Worm (Caenorhabditis elegans) whole organism, mixed stage, embryonic: ENCODE measurements around the gene idpc-4.
A peak's percentile ranks its signal among the peaks of the same experiment; 100 is the strongest.

ENCODE experiments used
- M03D4.4 ChIP-seq: sonication (generic microtip); optimal IDR thresholded peaks from 2 replicates; lab custom pipeline; 2017; ENCODE audit warnings: mild to moderate bottlenecking, missing genetic modification characterization, missing compliant biosample characterization
- bed-3 ChIP-seq: fragments of 200-800 bp; sonication (Bioruptor generic); optimal IDR thresholded peaks from 3 replicates; lab custom pipeline; 2018; ENCODE audit warnings: mild to moderate bottlenecking, missing genetic modification characterization, moderate library complexity, missing compliant biosample characterization
- blmp-1 ChIP-seq: fragments of 150-350 bp; optimal IDR thresholded peaks from 2 replicates; lab custom pipeline; 2014; ENCODE audit warnings: missing biosample characterization, missing genetic modification characterization
- ceh-39 ChIP-seq: fragments of 150-350 bp; optimal IDR thresholded peaks from 2 replicates; lab custom pipeline; 2014; ENCODE audit warnings: missing biosample characterization, missing genetic modification characterization
- ceh-43 ChIP-seq: fragments of 200-800 bp; sonication (Bioruptor generic); optimal IDR thresholded peaks from 2 replicates; lab custom pipeline; 2018; ENCODE audit warnings: mild to moderate bottlenecking, missing genetic modification characterization, moderate library complexity, missing compliant biosample characterization
- ceh-83 ChIP-seq: fragments of 200-800 bp; sonication (Bioruptor generic); optimal IDR thresholded peaks from 2 replicates; lab custom pipeline; 2018; ENCODE audit warnings: mild to moderate bottlenecking, missing genetic modification characterization, missing compliant biosample characterization
- ces-1 ChIP-seq: fragments of 150-350 bp; optimal IDR thresholded peaks from 2 replicates; lab custom pipeline; 2014; ENCODE audit warnings: missing biosample characterization, missing genetic modification reagents, missing genetic modification characterization
- cnd-1 ChIP-seq: fragments of 200-800 bp; sonication (Bioruptor generic); optimal IDR thresholded peaks from 2 replicates; lab custom pipeline; 2018; ENCODE audit warnings: mild to moderate bottlenecking, missing genetic modification characterization, missing compliant biosample characterization
- drap-1 ChIP-seq: fragments of 200-800 bp; sonication (Bioruptor generic); optimal IDR thresholded peaks from 3 replicates; lab custom pipeline; 2018; ENCODE audit warnings: mild to moderate bottlenecking, missing genetic modification characterization, missing compliant biosample characterization
- elt-1 ChIP-seq: sonication (generic microtip); optimal IDR thresholded peaks from 2 replicates; lab custom pipeline; 2017; ENCODE audit warnings: missing genetic modification characterization, mild to moderate bottlenecking, missing compliant biosample characterization, antibody characterized with exemption, moderate library complexity, borderline replicate concordance; ENCODE audit not compliant: insufficient read depth
- elt-3 ChIP-seq: fragments of 150-350 bp; optimal IDR thresholded peaks from 2 replicates; lab custom pipeline; 2014; ENCODE audit warnings: missing biosample characterization, missing genetic modification characterization
- flh-1 ChIP-seq: fragments of 200-800 bp; sonication (Bioruptor generic); optimal IDR thresholded peaks from 2 replicates; lab custom pipeline; 2018; ENCODE audit warnings: mild to moderate bottlenecking, missing genetic modification characterization, moderate library complexity, missing compliant biosample characterization
- ham-2 ChIP-seq: fragments of 200-800 bp; sonication (Bioruptor generic); optimal IDR thresholded peaks from 2 replicates; lab custom pipeline; 2018; ENCODE audit warnings: mild to moderate bottlenecking, missing genetic modification characterization, missing compliant biosample characterization
- hlh-1 ChIP-seq: fragments of 150-350 bp; optimal IDR thresholded peaks from 2 replicates; lab custom pipeline; 2014; ENCODE audit warnings: missing biosample characterization, missing genetic modification reagents, missing genetic modification characterization
- lin-13 ChIP-seq: fragments of 150-350 bp; optimal IDR thresholded peaks from 2 replicates; lab custom pipeline; 2014; ENCODE audit warnings: missing biosample characterization, missing genetic modification characterization
- lin-32 ChIP-seq: fragments of 200-800 bp; sonication (Bioruptor generic); optimal IDR thresholded peaks from 2 replicates; lab custom pipeline; 2018; ENCODE audit warnings: mild to moderate bottlenecking, missing genetic modification characterization, missing compliant biosample characterization
- lsy-2 ChIP-seq: fragments of 150-350 bp; optimal IDR thresholded peaks from 2 replicates; lab custom pipeline; 2014; ENCODE audit warnings: missing biosample characterization, missing genetic modification characterization
- mab-5 ChIP-seq: fragments of 150-350 bp; optimal IDR thresholded peaks from 2 replicates; lab custom pipeline; 2014; ENCODE audit warnings: missing biosample characterization, missing genetic modification characterization
- mep-1 ChIP-seq: fragments of 150-350 bp; optimal IDR thresholded peaks from 2 replicates; lab custom pipeline; 2017; ENCODE audit warnings: missing biosample characterization, missing genetic modification reagents, missing genetic modification characterization, inconsistent platforms
- mls-2 ChIP-seq: sonication (generic microtip); optimal IDR thresholded peaks from 2 replicates; lab custom pipeline; 2016; ENCODE audit warnings: mild to moderate bottlenecking, missing genetic modification characterization, moderate library complexity, missing compliant biosample characterization
- nhr-12 ChIP-seq: fragments of 150-350 bp; optimal IDR thresholded peaks from 2 replicates; lab custom pipeline; 2014; ENCODE audit warnings: missing biosample characterization, missing genetic modification characterization
- nhr-2 ChIP-seq: fragments of 150-350 bp; optimal IDR thresholded peaks from 2 replicates; lab custom pipeline; 2014; ENCODE audit warnings: missing biosample characterization, missing genetic modification characterization
- nhr-237 ChIP-seq: fragments of 150-350 bp; optimal IDR thresholded peaks from 2 replicates; lab custom pipeline; 2014; ENCODE audit warnings: missing biosample characterization, missing genetic modification characterization
- nhr-28 ChIP-seq: fragments of 150-350 bp; optimal IDR thresholded peaks from 2 replicates; lab custom pipeline; 2014; ENCODE audit warnings: missing biosample characterization, missing genetic modification characterization
- nhr-76 ChIP-seq: sonication (generic microtip); optimal IDR thresholded peaks from 2 replicates; lab custom pipeline; 2017; ENCODE audit warnings: missing biosample characterization, missing genetic modification characterization
- pha-4 ChIP-seq: fragments of 150-350 bp; optimal IDR thresholded peaks from 2 replicates; lab custom pipeline; 2018; ENCODE audit warnings: missing biosample characterization, missing genetic modification reagents, missing genetic modification characterization
- sem-2 ChIP-seq: fragments of 200-800 bp; sonication (Bioruptor generic); optimal IDR thresholded peaks from 2 replicates; lab custom pipeline; 2018; ENCODE audit warnings: mild to moderate bottlenecking, missing genetic modification characterization, missing compliant biosample characterization
- snpc-4 ChIP-seq: fragments of 150-350 bp; optimal IDR thresholded peaks from 2 replicates; lab custom pipeline; 2014; ENCODE audit warnings: missing biosample characterization, missing genetic modification characterization
- sptf-1 ChIP-seq: sonication (generic microtip); optimal IDR thresholded peaks from 2 replicates; lab custom pipeline; 2017; ENCODE audit warnings: mild to moderate bottlenecking, missing genetic modification characterization, moderate library complexity, missing compliant biosample characterization
- unc-120 ChIP-seq: sonication (generic microtip); optimal IDR thresholded peaks from 2 replicates; lab custom pipeline; 2017; ENCODE audit warnings: missing genetic modification characterization, missing compliant biosample characterization; ENCODE audit not compliant: poor library complexity, severe bottlenecking
- unc-39 ChIP-seq: fragments of 150-350 bp; optimal IDR thresholded peaks from 2 replicates; lab custom pipeline; 2014; ENCODE audit warnings: missing biosample characterization, missing genetic modification characterization
- unc-62 ChIP-seq: fragments of 150-350 bp; optimal IDR thresholded peaks from 2 replicates; lab custom pipeline; 2014; ENCODE audit warnings: missing biosample characterization, missing genetic modification reagents, missing genetic modification characterization
- zip-8 ChIP-seq: fragments of 150-350 bp; optimal IDR thresholded peaks from 2 replicates; lab custom pipeline; 2014; ENCODE audit warnings: missing biosample characterization, missing genetic modification characterization
- ztf-11 ChIP-seq: fragments of 150-350 bp; optimal IDR thresholded peaks from 2 replicates; lab custom pipeline; 2014; ENCODE audit warnings: missing biosample characterization, missing genetic modification characterization

Gene idpc-4

ce11 chrV:9625122-9625521 is at the start of gene idpc-4:
Gene idpc-4 (plus strand): TSS chrV:9625422.
- TF ChIP-seq pha-4 (tag; lab: Kevin White, UChicago): no peak
- TF ChIP-seq ceh-39: no peak
- no peak for TF ChIP-seq mep-1 (tag; lab: Kevin White, UChicago)
- TF ChIP-seq, all 35 proteins: peak for 0

ce11 chrV:9576991-9577390 is 48.2 kb upstream of the idpc-4 start, which contains the start of gene F25B3.2:
Gene F25B3.2 (plus strand): TSS chrV:9577291.
- no peak for TF ChIP-seq sptf-1 (tag; lab: Kevin White, UChicago)
- TF ChIP-seq bed-3 (GFP tag; lab: Kevin White, UChicago): no peak
- no peak for TF ChIP-seq hlh-1 (tag; lab: Kevin White, UChicago)
- no peak for TF ChIP-seq unc-62
- no peak for TF ChIP-seq ceh-43 (GFP tag; lab: Kevin White, UChicago)
- TF ChIP-seq snpc-4: no peak
- TF ChIP-seq unc-39 (tag; lab: Kevin White, UChicago): no peak
- TF ChIP-seq nhr-2: no peak
- no peak for TF ChIP-seq nhr-28 (tag; lab: Kevin White, UChicago)
- TF ChIP-seq elt-3 (tag; lab: Kevin White, UChicago): no peak
- TF ChIP-seq nhr-76 (tag; lab: Kevin White, UChicago): no peak

- TF ChIP-seq mls-2 (tag; lab: Kevin White, UChicago): peak; percentile 54
- TF ChIP-seq snpc-4: no peak
- peak; percentile 25 for TF ChIP-seq blmp-1 (tag; lab: Kevin White, UChicago)
- peak; percentile 39 for TF ChIP-seq lin-13 (tag; lab: Kevin White, UChicago)
- peak; percentile 6 for TF ChIP-seq nhr-237 (tag; lab: Kevin White, UChicago)
- peak; percentile 61 for TF ChIP-seq cnd-1 (tag; lab: Kevin White, UChicago)
- TF ChIP-seq M03D4.4 (tag; lab: Kevin White, UChicago): peak; percentile 69
- TF ChIP-seq nhr-76 (tag; lab: Kevin White, UChicago): peak; percentile 69
- peak; percentile 24 for TF ChIP-seq pha-4 (tag; lab: Kevin White, UChicago)
- TF ChIP-seq hlh-1 (tag; lab: Kevin White, UChicago): peak; percentile 65
- no peak for TF ChIP-seq flh-1 (GFP tag; lab: Kevin White, UChicago)
- peak; percentile 54 for TF ChIP-seq ham-2 (GFP tag; lab: Kevin White, UChicago)
- peak; percentile 72 for TF ChIP-seq ceh-43 (GFP tag; lab: Kevin White, UChicago)
- TF ChIP-seq zip-8 (tag; lab: Kevin White, UChicago): no peak
- TF ChIP-seq nhr-12: no peak
- peak; percentile 85 for TF ChIP-seq sptf-1 (tag; lab: Kevin White, UChicago)
- TF ChIP-seq bed-3 (GFP tag; lab: Kevin White, UChicago): peak; percentile 8
- TF ChIP-seq ces-1 (GFP tag; lab: Kevin White, UChicago): peak; percentile 39
- peak; percentile 58 for TF ChIP-seq ceh-83 (GFP tag; lab: Kevin White, UChicago)
- peak; percentile 65 for TF ChIP-seq mep-1 (tag; lab: Kevin White, UChicago)
- TF ChIP-seq mab-5: no peak
- TF ChIP-seq drap-1 (GFP tag; lab: Kevin White, UChicago): peak; percentile 58
- peak; percentile 10 for TF ChIP-seq lin-32 (GFP tag; lab: Kevin White, UChicago)
- TF ChIP-seq lsy-2 (tag; lab: Kevin White, UChicago): peak; percentile 26
- TF ChIP-seq ztf-11 (tag; lab: Kevin White, UChicago): peak; percentile 57
Observed at ce11 chrV:9582594-9583322, 42.5 kb upstream of the idpc-4 start, which contains the start of gene rtfo-1. Gene rtfo-1 (minus strand): TSS chrV:9582644.

ce11 chrV:9583323-9583644 is 41.9 kb upstream of the idpc-4 start, which contains the start of gene K09G1.1:
Gene K09G1.1 (plus strand): TSS chrV:9583545.
- TF ChIP-seq ceh-43 (GFP tag; lab: Kevin White, UChicago): no peak
- TF ChIP-seq bed-3 (GFP tag; lab: Kevin White, UChicago): no peak
- TF ChIP-seq mab-5: no peak
- no peak for TF ChIP-seq ces-1 (GFP tag; lab: Kevin White, UChicago)
- no peak for TF ChIP-seq nhr-12
- no peak for TF ChIP-seq elt-1 (tag; lab: Kevin White, UChicago)
- TF ChIP-seq ceh-83 (GFP tag; lab: Kevin White, UChicago): no peak
- TF ChIP-seq lsy-2 (tag; lab: Kevin White, UChicago): no peak
- TF ChIP-seq nhr-2: no peak
- TF ChIP-seq ceh-39: no peak
- TF ChIP-seq lin-13 (tag; lab: Kevin White, UChicago): no peak
- no peak for TF ChIP-seq snpc-4
- TF ChIP-seq mep-1 (tag; lab: Kevin White, UChicago): no peak
- no peak for TF ChIP-seq sptf-1 (tag; lab: Kevin White, UChicago)
- no peak for TF ChIP-seq nhr-76 (tag; lab: Kevin White, UChicago)
- no peak for TF ChIP-seq unc-120 (tag; lab: Kevin White, UChicago)
- TF ChIP-seq hlh-1 (tag; lab: Kevin White, UChicago): no peak
- TF ChIP-seq sem-2 (GFP tag; lab: Kevin White, UChicago): no peak
- no peak for TF ChIP-seq pha-4 (tag; lab: Kevin White, UChicago)
